Fruit fly (Drosophila melanogaster) S2 (cell line): ENCODE measurements around the gene Lam.

Source experiments
- CG8478 ChIP-seq: fragments of >200 bp; optimal IDR thresholded peaks from 2 replicates; lab custom pipeline; 2018
- CTCF ChIP-seq, 2 experiments: fragments of >200 bp; optimal IDR thresholded peaks; 2 replicates each; lab custom pipeline; 2018

DNA sequence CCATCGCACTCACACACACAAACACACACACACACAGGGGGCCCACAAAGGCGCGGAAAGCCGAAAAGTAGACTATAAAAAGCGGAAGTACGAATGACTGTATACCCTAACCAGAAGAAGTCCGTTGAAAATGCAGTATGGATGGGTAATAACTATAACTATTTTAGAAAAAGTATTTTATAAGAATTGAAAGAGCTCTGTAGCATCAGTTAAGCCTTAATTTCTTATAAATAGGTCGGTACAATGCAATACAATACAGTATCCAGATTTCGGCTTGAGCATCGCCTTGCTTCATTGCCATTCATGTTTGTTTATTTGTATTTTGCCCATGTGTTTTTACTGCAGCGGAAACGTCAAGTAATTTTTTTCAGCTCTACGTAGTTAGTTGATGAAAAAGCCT, 27.2 kb downstream of the Lam start:
- no peak for TF ChIP-seq CTCF (optimal IDR thresholded peaks at IDR 0.05; lab: Kevin White, UChicago)
- no peak for TF ChIP-seq CG8478
